Fruit fly (Drosophila melanogaster) whole organism, adult: ENCODE data around the gene CG42750.

Experiments used
- CG1620 ChIP-seq: fragments of 200-800 bp; sonication (Bioruptor generic); optimal IDR thresholded peaks from 2 replicates; lab custom pipeline; 2016; ENCODE audit warnings: missing biosample characterization, missing genetic modification characterization
- CG33017 ChIP-seq: fragments of 200-800 bp; sonication (Bioruptor generic); optimal IDR thresholded peaks from 2 replicates; lab custom pipeline; 2018; ENCODE audit warnings: missing biosample characterization, mild to moderate bottlenecking, missing genetic modification characterization, moderate library complexity
- CG7045 ChIP-seq: fragments of 200-800 bp; sonication (Bioruptor generic); optimal IDR thresholded peaks from 2 replicates; lab custom pipeline; 2017; ENCODE audit warnings: missing biosample characterization, mild to moderate bottlenecking, missing genetic modification characterization
- CG7101 ChIP-seq: fragments of 200-800 bp; sonication (Bioruptor generic); optimal IDR thresholded peaks from 2 replicates; lab custom pipeline; 2018; ENCODE audit warnings: missing biosample characterization, mild to moderate bottlenecking, missing genetic modification characterization, moderate library complexity
- Crg-1 ChIP-seq: fragments of 200-800 bp; sonication (Bioruptor generic); optimal IDR thresholded peaks from 2 replicates; lab custom pipeline; 2016; ENCODE audit warnings: missing biosample characterization, missing genetic modification characterization
- Mnt ChIP-seq: fragments of 200-800 bp; sonication (Bioruptor generic); optimal IDR thresholded peaks from 2 replicates; lab custom pipeline; 2016; ENCODE audit warnings: missing biosample characterization, mild to moderate bottlenecking, missing genetic modification characterization
- cic ChIP-seq: fragments of 200-800 bp; sonication (Bioruptor generic); optimal IDR thresholded peaks from 2 replicates; lab custom pipeline; 2017; ENCODE audit warnings: missing biosample characterization, mild to moderate bottlenecking, missing genetic modification characterization, moderate library complexity
- kay ChIP-seq: fragments of 200-800 bp; sonication (Bioruptor generic); peaks from one replicate; lab custom pipeline; 2016; ENCODE audit warnings: missing biosample characterization, missing genetic modification characterization, borderline replicate concordance
- ovo ChIP-seq: fragments of 200-800 bp; sonication (Bioruptor generic); optimal IDR thresholded peaks from 2 replicates; lab custom pipeline; 2016; ENCODE audit warnings: missing biosample characterization, missing genetic modification characterization
- tj ChIP-seq: fragments of 200-800 bp; sonication (Bioruptor generic); optimal IDR thresholded peaks from 3 replicates; lab custom pipeline; 2017; ENCODE audit warnings: missing biosample characterization, mild to moderate bottlenecking, missing genetic modification characterization, moderate library complexity

- TF ChIP-seq Mnt (GFP tag; lab: Kevin White, UChicago), result no peak
- no peak for TF ChIP-seq cic (GFP tag; lab: Kevin White, UChicago)
- no peak for TF ChIP-seq CG7045
- no peak for TF ChIP-seq CG7101 (tag; lab: Kevin White, UChicago)
- no peak for TF ChIP-seq ovo
- no peak for TF ChIP-seq kay (GFP tag; lab: Kevin White, UChicago)
- TF ChIP-seq CG33017, result no peak
- TF ChIP-seq CG1620 (GFP tag; lab: Kevin White, UChicago), result no peak
- no peak for TF ChIP-seq Crg-1
- peak; percentile 28 for TF ChIP-seq tj
Measured at dm6 chr2L:18149903-18150302, 125.7 kb downstream of the CG42750 start.
